Fruit fly (Drosophila melanogaster) whole organism, embryonic: ENCODE measurements around the gene AlkB.

Experiments used
- CG14965 ChIP-seq: fragments of 200-800 bp; sonication (Bioruptor generic); optimal IDR thresholded peaks from 2 replicates; lab custom pipeline; 2016; ENCODE audit warnings: missing biosample characterization, missing genetic modification characterization, borderline replicate concordance
- CG2875 ChIP-seq: fragments of 200-800 bp; sonication (Bioruptor generic); optimal IDR thresholded peaks from 2 replicates; lab custom pipeline; 2017; ENCODE audit warnings: missing biosample characterization, mild to moderate bottlenecking, missing genetic modification characterization, missing genetic modification reagents
- CG32772 ChIP-seq: fragments of 200-800 bp; sonication (Bioruptor generic); IDR thresholded peaks from 2 replicates; pipeline ENCODE4 v1.3.6; 2022; ENCODE audit warnings: missing biosample characterization, missing genetic modification characterization
- CG6254 ChIP-seq: fragments of 200-800 bp; sonication (Bioruptor generic); optimal IDR thresholded peaks from 3 replicates; lab custom pipeline; 2017; ENCODE audit warnings: mild to moderate bottlenecking, missing biosample characterization, missing genetic modification reagents, missing genetic modification characterization
- CG6791 ChIP-seq: fragments of 200-800 bp; sonication (Bioruptor generic); IDR thresholded peaks from 3 replicates; pipeline ENCODE4 v1.3.6; 2022; ENCODE audit warnings: missing biosample characterization, missing genetic modification characterization; ENCODE audit not compliant: partially characterized antibody
- ara ChIP-seq: fragments of 200-800 bp; sonication (Bioruptor generic); IDR thresholded peaks from 2 replicates; pipeline ENCODE4 v1.3.6; 2022; ENCODE audit warnings: missing biosample characterization, missing genetic modification characterization
- cad ChIP-seq: fragments of >200 bp; optimal IDR thresholded peaks from 2 replicates; lab custom pipeline; 2017; ENCODE audit warnings: missing biosample characterization, missing genetic modification characterization
- gsb ChIP-seq: fragments of 200-800 bp; sonication (Bioruptor generic); IDR thresholded peaks from 2 replicates; pipeline ENCODE4 v1.3.6; 2022; ENCODE audit warnings: missing biosample characterization, missing genetic modification characterization
- hbn ChIP-seq: fragments of 200-800 bp; sonication (Bioruptor generic); IDR thresholded peaks from 2 replicates; pipeline ENCODE4 v1.3.6; 2022; ENCODE audit warnings: missing biosample characterization, missing genetic modification characterization; ENCODE audit not compliant: partially characterized antibody
- kay ChIP-seq: fragments of 200-800 bp; sonication (Bioruptor generic); optimal IDR thresholded peaks from 2 replicates; lab custom pipeline; 2016; ENCODE audit warnings: missing biosample characterization, missing genetic modification characterization

dm6 chrX:15866032-15866431, 6.7 kb upstream of the AlkB start:
- no peak for TF ChIP-seq cad (GFP tag; lab: Kevin White, UChicago)
- no peak for TF ChIP-seq CG32772
- no peak for TF ChIP-seq CG2875 (GFP tag; lab: Kevin White, UChicago)
- TF ChIP-seq hbn: no peak
- TF ChIP-seq CG14965 (GFP tag; lab: Kevin White, UChicago): no peak
- TF ChIP-seq kay (GFP tag; lab: Kevin White, UChicago): no peak
- no peak for TF ChIP-seq CG6254 (GFP tag; lab: Kevin White, UChicago)
- TF ChIP-seq gsb (GFP tag; lab: Robert Waterston, UW): no peak
- no peak for TF ChIP-seq ara (GFP tag; lab: Robert Waterston, UW)
- no peak for TF ChIP-seq CG6791 (GFP tag; lab: Robert Waterston, UW)
